Worm (Caenorhabditis elegans): ENCODE results near the gene tag-191.

The tag-191 gene

ce11 chrV:14510746-14511145 is 25.4 kb downstream of the tag-191 start, which contains the start of gene R02D5.9 (continued):
- peak; percentile 20 for TF ChIP-seq fos-1 (tag; optimal IDR thresholded peaks at IDR 0.05)
- TF ChIP-seq nhr-237 (tag; optimal IDR thresholded peaks at IDR 0.05) = no peak
- TF ChIP-seq lin-13 (GFP tag; optimal IDR thresholded peaks at IDR 0.05) = no peak
- no peak for TF ChIP-seq alr-1 (tag; optimal IDR thresholded peaks at IDR 0.05)
- no peak for TF ChIP-seq elt-3 (tag; optimal IDR thresholded peaks at IDR 0.05)
- no peak for TF ChIP-seq aly-2 (tag; optimal IDR thresholded peaks at IDR 0.05)
- TF ChIP-seq skn-1 (tag; optimal IDR thresholded peaks at IDR 0.05) = no peak
- no peak for TF ChIP-seq elt-1 (tag; optimal IDR thresholded peaks at IDR 0.05)
- TF ChIP-seq peb-1 (tag; optimal IDR thresholded peaks at IDR 0.05) = no peak
- TF ChIP-seq zag-1 (tag; optimal IDR thresholded peaks at IDR 0.05) = no peak
- TF ChIP-seq lin-11 (tag; optimal IDR thresholded peaks at IDR 0.05) = no peak
- no peak for TF ChIP-seq C34F6.9 (tag; optimal IDR thresholded peaks at IDR 0.05)
- no peak for TF ChIP-seq R02D3.7 (tag; optimal IDR thresholded peaks at IDR 0.05)
- no peak for TF ChIP-seq ZK546.5 (tag; optimal IDR thresholded peaks at IDR 0.05)
- TF ChIP-seq nhr-77 (tag; optimal IDR thresholded peaks at IDR 0.05) = no peak
- TF ChIP-seq gmeb-1 (tag; optimal IDR thresholded peaks at IDR 0.05) = no peak

ce11 chrV:14508556-14508955 is 27.6 kb downstream of the tag-191 start:
- TF ChIP-seq aly-2 (tag; optimal IDR thresholded peaks at IDR 0.05) (no peak), nhr-25 (tag; optimal IDR thresholded peaks at IDR 0.05) (no peak), snpc-4 (tag; optimal IDR thresholded peaks at IDR 0.05) (no peak), ceh-82 (tag; optimal IDR thresholded peaks at IDR 0.05) (no peak), sma-9 (GFP tag; optimal IDR thresholded peaks at IDR 0.05) (no peak), sma-9 (tag; optimal IDR thresholded peaks at IDR 0.05) (no peak), lin-11 (tag; optimal IDR thresholded peaks at IDR 0.05) (no peak), sem-4 (tag; optimal IDR thresholded peaks at IDR 0.05) (no peak), zag-1 (tag; optimal IDR thresholded peaks at IDR 0.05) (no peak), fos-1 (tag; optimal IDR thresholded peaks at IDR 0.05) (no peak), ztf-1 (GFP tag; conservative IDR thresholded peaks at IDR 0.05) (no peak), crh-2 (tag; optimal IDR thresholded peaks at IDR 0.05) (no peak), nhr-6 (tag; optimal IDR thresholded peaks at IDR 0.05) (no peak), unc-55 (GFP tag; optimal IDR thresholded peaks at IDR 0.05) (no peak), elt-3 (tag; optimal IDR thresholded peaks at IDR 0.05) (no peak), ztf-11 (tag; optimal IDR thresholded peaks at IDR 0.05) (no peak), ztf-4 (tag; optimal IDR thresholded peaks at IDR 0.05) (no peak)

DNA sequence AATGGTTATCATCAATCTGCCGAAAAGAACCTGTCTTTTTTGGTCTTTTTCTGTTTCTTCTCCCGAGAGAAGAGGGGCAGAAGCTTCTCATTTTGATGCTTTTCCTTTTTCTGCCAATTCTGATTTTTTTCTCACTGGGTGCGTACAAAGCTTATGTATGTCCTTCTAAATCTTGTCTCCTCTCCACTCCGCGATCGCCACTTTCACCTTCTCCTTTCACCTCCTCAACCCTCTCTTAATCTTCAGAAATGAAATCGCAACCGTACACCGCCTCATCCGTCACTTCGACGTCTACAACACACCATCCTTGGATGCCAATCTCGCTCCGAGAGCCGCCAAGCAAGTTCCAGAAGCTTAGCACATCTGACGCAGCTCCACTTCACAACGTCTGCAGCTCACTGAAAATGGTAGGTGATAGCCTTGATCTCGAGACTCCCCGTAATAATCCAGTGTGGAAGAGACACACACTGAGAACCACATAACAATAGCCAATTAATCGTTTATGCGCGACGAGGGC is 28.1 kb downstream of the tag-191 start, which contains the start of gene R02D5.1:
Gene R02D5.1 (plus strand): TSS at position 245 of the 517 bp plus-strand sequence.
- no peak for TF ChIP-seq nhr-10 (tag; optimal IDR thresholded peaks at IDR 0.05)
- no peak for TF ChIP-seq egl-27 (tag; optimal IDR thresholded peaks at IDR 0.05)
- TF ChIP-seq lsy-2 (tag; optimal IDR thresholded peaks at IDR 0.05) = no peak
- TF ChIP-seq blmp-1 (tag; optimal IDR thresholded peaks at IDR 0.05; ENCODE audit: insufficient read depth) = peak; percentile 88
- no peak for TF ChIP-seq lin-11 (tag; optimal IDR thresholded peaks at IDR 0.05)
- no peak for TF ChIP-seq nhr-23 (tag; optimal IDR thresholded peaks at IDR 0.05)
- TF ChIP-seq ZK546.5 (tag; optimal IDR thresholded peaks at IDR 0.05) = no peak
- TF ChIP-seq sma-9 (GFP tag; optimal IDR thresholded peaks at IDR 0.05) = no peak
- no peak for TF ChIP-seq sma-9 (tag; optimal IDR thresholded peaks at IDR 0.05)

DNA sequence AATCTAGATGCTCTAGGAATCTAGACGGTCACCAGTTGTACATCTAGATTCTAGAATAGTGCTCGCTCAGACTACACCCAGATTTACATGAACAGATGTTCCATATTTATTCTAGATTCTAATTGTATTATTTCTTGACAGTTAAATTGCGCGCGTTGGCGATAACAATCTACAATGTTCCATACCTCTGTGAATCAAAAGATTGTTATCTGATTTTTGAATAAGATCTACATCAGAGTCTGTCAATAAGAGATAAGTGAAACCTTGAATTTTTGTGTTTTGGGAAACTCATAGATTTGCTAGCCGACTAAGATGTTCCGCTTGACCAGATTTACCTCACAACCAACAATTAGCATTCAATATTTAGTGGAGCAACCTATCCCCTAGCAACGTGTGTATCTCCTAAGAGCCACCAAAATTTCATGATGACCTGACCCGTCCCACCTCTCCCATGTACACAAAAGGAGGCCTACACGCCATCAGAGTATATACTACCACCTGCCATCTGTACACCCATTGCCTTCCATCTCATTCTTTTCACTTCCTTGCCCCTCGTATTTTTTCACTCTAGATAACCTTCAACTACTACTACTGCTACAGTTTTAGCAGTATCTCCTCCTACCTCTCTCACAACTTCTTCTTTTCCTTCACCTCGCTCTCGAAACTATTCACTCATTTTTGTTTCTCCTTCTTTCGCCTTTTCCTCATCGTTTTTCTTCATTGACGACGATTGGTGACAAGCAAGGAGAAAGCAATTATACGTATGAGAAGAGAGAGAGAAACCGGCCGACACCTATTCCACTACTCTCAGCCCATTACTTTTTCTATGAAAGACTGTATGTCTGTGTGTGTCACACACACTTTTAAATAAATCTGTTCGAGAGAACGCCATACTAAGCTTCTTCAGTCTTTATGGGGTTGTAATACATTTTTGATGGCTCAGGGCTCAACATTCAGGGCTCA is 29.2 kb downstream of the tag-191 start:
- TF ChIP-seq F13H6.1 (tag; optimal IDR thresholded peaks at IDR 0.05) (no peak), egl-27 (tag; optimal IDR thresholded peaks at IDR 0.05) (peak; percentile 84), nhr-25 (tag; optimal IDR thresholded peaks at IDR 0.05) (peak; percentile 84), sem-4 (tag; optimal IDR thresholded peaks at IDR 0.05) (peak; percentile 60), blmp-1 (tag; optimal IDR thresholded peaks at IDR 0.05; ENCODE audit: insufficient read depth) (peak; percentile 90), nhr-10 (tag; optimal IDR thresholded peaks at IDR 0.05) (no peak), sma-9 (GFP tag; optimal IDR thresholded peaks at IDR 0.05) (peak; percentile 94), sma-9 (tag; optimal IDR thresholded peaks at IDR 0.05) (no peak), elt-1 (tag; optimal IDR thresholded peaks at IDR 0.05) (peak; percentile 100), unc-62 (GFP tag; optimal IDR thresholded peaks at IDR 0.05) (no peak), gmeb-1 (tag; optimal IDR thresholded peaks at IDR 0.05) (no peak), C34F6.9 (tag; optimal IDR thresholded peaks at IDR 0.05) (no peak), aly-2 (tag; optimal IDR thresholded peaks at IDR 0.05) (no peak), ztf-1 (GFP tag; conservative IDR thresholded peaks at IDR 0.05) (no peak), nhr-77 (tag; optimal IDR thresholded peaks at IDR 0.05) (no peak), nhr-23 (tag; optimal IDR thresholded peaks at IDR 0.05) (peak; percentile 98), lsy-2 (tag; optimal IDR thresholded peaks at IDR 0.05) (peak in 1 of 2 experiments; percentile 15), snpc-4 (tag; optimal IDR thresholded peaks at IDR 0.05) (no peak), ceh-16 (tag; optimal IDR thresholded peaks at IDR 0.05) (peak; percentile 100)

All from whole organism, L2 larva.